Worm (Caenorhabditis elegans) whole organism, L2 larva: ENCODE results near the gene Y60C6A.2.

Source experiments
- ceh-16 ChIP-seq: fragments of 150-350 bp; optimal IDR thresholded peaks from 2 replicates; lab custom pipeline; 2014; ENCODE audit warnings: missing biosample characterization, missing genetic modification characterization
- elt-3 ChIP-seq: sonication (generic microtip); optimal IDR thresholded peaks from 2 replicates; lab custom pipeline; 2017; ENCODE audit warnings: missing biosample characterization, missing genetic modification characterization
- lin-39 ChIP-seq: fragments of 150-350 bp; optimal IDR thresholded peaks from 2 replicates; lab custom pipeline; 2014; ENCODE audit warnings: missing biosample characterization, missing genetic modification reagents, missing genetic modification characterization
- mdl-1 ChIP-seq, 2 experiments: fragments of 150-350 bp in 1 of 2; sonication (generic microtip) in 1 of 2; optimal IDR thresholded peaks; 2 replicates each; lab custom pipeline; 2017; ENCODE audit warnings: missing biosample characterization in 2 of 2, missing genetic modification characterization in 2 of 2
- nhr-6 ChIP-seq: fragments of 150-350 bp; optimal IDR thresholded peaks from 2 replicates; lab custom pipeline; 2014; ENCODE audit warnings: missing biosample characterization, missing genetic modification characterization

DNA sequence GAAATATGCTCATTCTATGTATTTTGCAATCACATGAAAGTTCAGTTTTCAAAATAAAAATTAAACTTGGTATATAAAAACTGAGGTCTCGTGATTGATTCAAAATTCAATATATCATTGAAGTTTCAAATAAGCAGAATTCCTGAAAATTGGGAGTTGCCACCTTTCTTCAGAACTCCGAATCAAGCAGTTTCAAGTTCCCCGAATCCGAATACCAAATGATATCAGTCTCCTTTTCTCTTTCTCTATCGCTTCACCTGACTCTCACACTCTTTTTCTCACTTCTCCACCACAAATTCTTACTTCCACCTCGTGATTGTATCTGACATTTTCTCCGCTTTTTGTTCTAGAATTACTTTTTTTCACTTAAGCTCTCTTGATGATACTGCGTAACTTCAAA is 9.1 kb upstream of the Y60C6A.2 start, which contains the start of gene R02F11.2:
- no peak for TF ChIP-seq nhr-6 (tag; lab: Kevin White, UChicago)
- TF ChIP-seq elt-3 (tag; lab: Kevin White, UChicago): no peak
- TF ChIP-seq lin-39: no peak
- TF ChIP-seq ceh-16 (tag; lab: Kevin White, UChicago): no peak
- no peak for TF ChIP-seq mdl-1 (tag; optimal IDR thresholded peaks at IDR 0.05; lab: Kevin White, UChicago)
